Fruit fly (Drosophila melanogaster) Kc167 (cell line): Measurements from ENCODE around the gene nero.

Experiments
- Myc ChIP-seq: fragments of >200 bp; optimal IDR thresholded peaks from 2 replicates; lab custom pipeline; 2017; ENCODE audit warnings: missing external identifiers
- Sin3A ChIP-seq: fragments of >200 bp; optimal IDR thresholded peaks from 2 replicates; lab custom pipeline; 2018; ENCODE audit warnings: missing external identifiers
- h ChIP-seq: fragments of >200 bp; optimal IDR thresholded peaks from 3 replicates; lab custom pipeline; 2018; ENCODE audit warnings: missing external identifiers
- insv ChIP-seq: fragments of >200 bp; optimal IDR thresholded peaks from 3 replicates; lab custom pipeline; 2018; ENCODE audit warnings: missing external identifiers
- psq ChIP-seq: fragments of >200 bp; optimal IDR thresholded peaks from 2 replicates; lab custom pipeline; 2017; ENCODE audit warnings: missing external identifiers
- ttk ChIP-seq: sonication (Bioruptor generic); optimal IDR thresholded peaks from 2 replicates; lab custom pipeline; 2017; ENCODE audit warnings: missing external identifiers

dm6 chr3R:31765145-31765544 is 17.8 kb upstream of the nero start:
- TF ChIP-seq Sin3A (lab: Kevin White, UChicago) (no peak), psq (lab: Kevin White, UChicago) (no peak), h (no peak), Myc (no peak), insv (no peak), ttk (lab: Kevin White, UChicago) (no peak)
